Fruit fly (Drosophila melanogaster): ENCODE results near the gene OdsH.

OdsH gene

DNA sequence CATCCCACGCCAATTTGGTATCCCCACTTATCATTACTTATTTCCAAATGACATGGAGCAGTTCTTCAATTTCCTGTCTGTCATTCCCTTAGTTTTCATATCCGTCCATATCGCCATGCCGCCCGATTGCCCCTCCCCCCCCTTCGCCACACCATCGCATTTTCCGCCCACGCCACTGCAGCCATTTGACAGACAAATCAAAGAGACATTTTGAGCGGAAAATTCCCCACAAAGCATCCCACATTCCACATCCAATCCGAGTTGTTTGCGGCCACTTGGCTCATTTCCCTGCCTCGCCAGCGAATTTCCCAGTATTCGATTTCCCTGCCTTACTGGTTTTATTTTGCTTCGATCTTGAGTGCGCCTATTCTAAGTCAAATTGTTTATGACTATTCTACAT is 25.9 kb upstream of the OdsH start:
- no peak for TF ChIP-seq Jra (GFP tag; optimal IDR thresholded peaks at IDR 0.05)
- no peak for TF ChIP-seq N (GFP tag; optimal IDR thresholded peaks at IDR 0.05)
- TF ChIP-seq sv (GFP tag; optimal IDR thresholded peaks at IDR 0.05): no peak
- TF ChIP-seq GATAd (GFP tag; optimal IDR thresholded peaks at IDR 0.05): no peak
- TF ChIP-seq Abd-B (GFP tag; optimal IDR thresholded peaks at IDR 0.05): no peak
- no peak for TF ChIP-seq Dfd (GFP tag; optimal IDR thresholded peaks at IDR 0.05)
- no peak for TF ChIP-seq brk (GFP tag; optimal IDR thresholded peaks at IDR 0.05)
- TF ChIP-seq dsf (GFP tag; optimal IDR thresholded peaks at IDR 0.05; ENCODE audit: borderline replicate concordance): no peak
- no peak for TF ChIP-seq lola (GFP tag; optimal IDR thresholded peaks at IDR 0.05)

DNA sequence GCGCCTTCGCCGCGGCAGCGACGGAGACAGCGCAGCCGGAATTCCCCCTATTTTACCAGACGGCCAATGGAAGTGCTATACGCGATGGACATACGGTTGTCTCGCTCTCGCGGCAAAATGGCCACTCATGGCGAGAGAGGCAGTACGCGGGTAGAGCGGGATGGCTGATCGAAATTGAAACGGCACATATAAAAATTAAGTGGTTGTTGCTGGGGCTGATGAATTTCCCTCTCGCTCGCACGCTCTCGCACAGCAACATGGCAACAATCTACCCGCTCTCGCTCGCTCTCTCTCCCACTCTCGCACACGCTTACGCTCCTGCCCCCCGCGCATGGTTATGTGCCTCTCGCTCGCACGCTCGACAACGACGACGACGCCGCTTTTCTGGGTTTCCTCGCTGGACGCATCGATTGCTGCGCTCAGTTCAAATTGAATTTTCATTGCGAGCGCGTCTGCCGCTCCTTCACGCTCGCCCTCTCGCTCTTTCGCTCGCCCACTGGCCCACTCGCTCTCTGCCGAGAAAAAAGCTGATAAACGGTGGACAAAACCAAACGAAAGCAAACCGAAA is 22.6 kb upstream of the OdsH start, which contains the start of gene unc-4:
Gene unc-4, plus strand, starts transcription at position 440 of the 568 bp plus-strand sequence.
- TF ChIP-seq rgr (GFP tag; optimal IDR thresholded peaks at IDR 0.05): no peak
- TF ChIP-seq psq (GFP tag; optimal IDR thresholded peaks at IDR 0.05): peak; percentile 20
- peak; percentile 58 for TF ChIP-seq Vsx2 (GFP tag; optimal IDR thresholded peaks at IDR 0.05; ENCODE audit: partially characterized antibody)
- TF ChIP-seq dmrt93B (GFP tag; optimal IDR thresholded peaks at IDR 0.05): no peak
- peak; percentile 20 for TF ChIP-seq h (GFP tag; optimal IDR thresholded peaks at IDR 0.05)
- TF ChIP-seq Hr78 (GFP tag; optimal IDR thresholded peaks at IDR 0.05): no peak
- TF ChIP-seq pan (optimal IDR thresholded peaks at IDR 0.05): no peak
- no peak for TF ChIP-seq CrebA (GFP tag; optimal IDR thresholded peaks at IDR 0.05; ENCODE audit: borderline replicate concordance)
- no peak for TF ChIP-seq dsf (GFP tag; optimal IDR thresholded peaks at IDR 0.05; ENCODE audit: borderline replicate concordance)
- TF ChIP-seq ey (GFP tag; optimal IDR thresholded peaks at IDR 0.05): no peak
- peak; percentile 33 for TF ChIP-seq Dif (GFP tag; optimal IDR thresholded peaks at IDR 0.05; ENCODE audit: partially characterized antibody)
- no peak for TF ChIP-seq woc (GFP tag; optimal IDR thresholded peaks at IDR 0.05)
- peak; percentile 2 for TF ChIP-seq Myc (optimal IDR thresholded peaks at IDR 0.05)
- peak in 1 of 2 experiments; percentile 30 for TF ChIP-seq dl (GFP tag; optimal IDR thresholded peaks at IDR 0.05; ENCODE audit: insufficient read depth in 1 of 2, partially characterized antibody in 2 of 2)

DNA sequence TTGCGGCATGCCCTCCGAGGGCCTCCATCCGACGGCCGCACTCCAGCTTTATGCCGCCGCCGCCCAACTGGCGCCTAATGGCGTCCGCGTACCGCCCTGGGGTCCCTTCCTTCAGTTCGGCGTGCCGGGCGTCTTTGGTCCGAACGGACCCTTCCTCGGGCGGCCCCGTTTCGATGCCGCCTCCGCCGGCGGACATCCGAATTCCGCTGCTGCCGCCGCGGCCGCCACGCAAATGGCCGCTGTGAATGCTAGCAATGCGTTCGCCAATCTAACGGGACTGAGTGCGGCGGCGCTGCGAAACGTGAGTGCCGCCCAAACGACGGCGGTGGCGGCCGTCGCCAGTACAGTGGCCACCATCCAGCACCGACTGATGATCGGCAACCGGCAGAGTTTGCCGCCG is 21.6 kb upstream of the OdsH start:
- no peak for TF ChIP-seq pan (optimal IDR thresholded peaks at IDR 0.05)
- TF ChIP-seq dsf (GFP tag; optimal IDR thresholded peaks at IDR 0.05; ENCODE audit: borderline replicate concordance): no peak
- no peak for TF ChIP-seq woc (GFP tag; optimal IDR thresholded peaks at IDR 0.05)
- TF ChIP-seq h (GFP tag; optimal IDR thresholded peaks at IDR 0.05): no peak
- no peak for TF ChIP-seq Jra (GFP tag; optimal IDR thresholded peaks at IDR 0.05)
- no peak for TF ChIP-seq fru (GFP tag; optimal IDR thresholded peaks at IDR 0.05)
- no peak for TF ChIP-seq CG32264 (GFP tag; optimal IDR thresholded peaks at IDR 0.05)
- TF ChIP-seq GATAd (GFP tag; optimal IDR thresholded peaks at IDR 0.05): no peak
- TF ChIP-seq CG9705 (GFP tag; optimal IDR thresholded peaks at IDR 0.05): no peak
- TF ChIP-seq sage (GFP tag; optimal IDR thresholded peaks at IDR 0.05): no peak
- no peak for TF ChIP-seq Hr78 (GFP tag; optimal IDR thresholded peaks at IDR 0.05)
- no peak for TF ChIP-seq HLH106 (tag; optimal IDR thresholded peaks at IDR 0.05)
- no peak for TF ChIP-seq OdsH (GFP tag; optimal IDR thresholded peaks at IDR 0.05)
- no peak for TF ChIP-seq Sp1 (GFP tag; optimal IDR thresholded peaks at IDR 0.05)
- no peak for TF ChIP-seq Rel (GFP tag; optimal IDR thresholded peaks at IDR 0.05)
- TF ChIP-seq Rel (tag; optimal IDR thresholded peaks at IDR 0.05): no peak
- TF ChIP-seq br (GFP tag; optimal IDR thresholded peaks at IDR 0.05): no peak
- TF ChIP-seq foxo (GFP tag; optimal IDR thresholded peaks at IDR 0.05): no peak
- no peak for TF ChIP-seq brk (GFP tag; optimal IDR thresholded peaks at IDR 0.05)
- no peak for TF ChIP-seq Dif (GFP tag; optimal IDR thresholded peaks at IDR 0.05; ENCODE audit: partially characterized antibody)
- TF ChIP-seq lola (GFP tag; optimal IDR thresholded peaks at IDR 0.05): no peak

DNA sequence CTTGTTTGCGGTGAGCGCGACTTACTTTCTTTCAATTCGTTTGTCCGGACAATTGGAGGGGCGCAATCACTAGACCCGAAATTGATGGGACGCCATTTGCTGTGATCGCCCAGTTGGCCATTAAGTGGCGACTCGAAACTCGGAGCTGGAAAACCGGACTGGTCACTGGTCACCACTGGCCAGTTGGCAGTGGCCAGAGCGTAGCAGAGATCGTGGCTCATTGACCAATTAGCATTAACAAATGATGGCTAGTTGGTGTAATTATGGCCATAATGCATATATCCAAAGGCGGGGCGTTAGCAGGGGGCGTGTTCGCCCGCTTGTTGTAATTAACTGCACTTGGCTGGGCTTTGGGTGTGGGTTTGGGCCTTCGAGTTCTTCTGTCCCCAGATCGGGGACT is 18.9 kb upstream of the OdsH start:
- TF ChIP-seq Myc (optimal IDR thresholded peaks at IDR 0.05) (no peak), Sp1 (GFP tag; optimal IDR thresholded peaks at IDR 0.05) (no peak), foxo (GFP tag; optimal IDR thresholded peaks at IDR 0.05) (no peak), br (GFP tag; optimal IDR thresholded peaks at IDR 0.05) (no peak), CrebA (GFP tag; optimal IDR thresholded peaks at IDR 0.05; ENCODE audit: borderline replicate concordance) (no peak), Dif (GFP tag; optimal IDR thresholded peaks at IDR 0.05; ENCODE audit: partially characterized antibody) (no peak), woc (GFP tag; optimal IDR thresholded peaks at IDR 0.05) (no peak), Hr83 (GFP tag; optimal IDR thresholded peaks at IDR 0.05; ENCODE audit: poor library complexity, severe bottlenecking) (no peak), lola (GFP tag; optimal IDR thresholded peaks at IDR 0.05) (no peak), rgr (GFP tag; optimal IDR thresholded peaks at IDR 0.05) (no peak)

Measured in whole organism, wandering third instar larva.